Worm (Caenorhabditis elegans): ENCODE measurements around the gene ctf-4.
A peak's percentile ranks its signal among the peaks of the same experiment; 100 is the strongest.

Gene ctf-4

DNA sequence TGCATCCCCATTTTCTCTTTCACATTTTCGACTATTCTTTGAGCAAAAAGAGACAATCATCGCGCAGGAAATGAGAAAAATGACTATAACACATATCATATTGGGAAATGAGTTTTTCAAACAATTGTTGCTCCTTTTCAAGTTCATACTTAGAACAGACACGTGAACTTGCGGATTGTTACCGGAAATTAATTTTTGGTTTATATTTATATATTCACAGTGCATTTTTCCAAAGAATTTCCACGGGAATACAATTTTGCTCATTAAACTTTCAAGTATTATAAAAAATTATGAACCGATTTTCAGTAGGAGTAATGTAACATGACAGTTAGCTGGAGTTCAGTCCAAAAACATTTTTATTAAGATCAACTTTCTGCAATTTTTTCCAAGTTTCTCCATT is 42.1 kb downstream of the ctf-4 start, which contains the start of gene F58B4.7:
F58B4.7 (minus strand) TSS at position 101 of the 400 bp plus-strand sequence.
- TF ChIP-seq hlh-8 (tag; optimal IDR thresholded peaks at IDR 0.05) (no peak), nfya-1 (tag; optimal IDR thresholded peaks at IDR 0.05) (no peak), ceh-9 (tag; optimal IDR thresholded peaks at IDR 0.05) (no peak), ceh-22 (tag; optimal IDR thresholded peaks at IDR 0.05) (no peak), ceh-18 (tag; optimal IDR thresholded peaks at IDR 0.05) (no peak), syd-9 (tag; optimal IDR thresholded peaks at IDR 0.05) (no peak), K02D7.2 (tag; optimal IDR thresholded peaks at IDR 0.05) (no peak), ceh-31 (tag; optimal IDR thresholded peaks at IDR 0.05) (no peak), pax-1 (tag; optimal IDR thresholded peaks at IDR 0.05) (no peak)

DNA sequence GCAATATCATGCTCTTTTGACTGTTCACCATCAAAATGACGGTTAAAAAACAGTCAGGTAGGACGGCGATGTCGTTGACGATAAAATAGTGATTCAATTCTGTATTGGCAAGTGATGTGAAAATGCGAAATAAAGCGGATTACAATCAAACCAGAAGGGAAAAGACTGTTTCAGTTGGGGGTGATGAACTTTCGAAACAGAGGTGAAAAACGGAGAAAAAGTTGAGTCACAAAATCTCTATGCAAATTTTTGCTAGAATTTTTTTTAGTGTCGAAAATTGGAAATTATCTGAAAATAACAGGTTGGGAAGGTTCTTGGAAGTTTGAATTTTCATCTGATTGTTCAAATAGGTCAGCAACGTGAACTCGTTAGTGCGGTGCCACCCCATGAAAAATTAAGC is 43.6 kb downstream of the ctf-4 start, which contains the start of gene nas-31:
nas-31 (minus strand) TSS at position 101 of the 400 bp plus-strand sequence.
- TF ChIP-seq nhr-11 (tag; optimal IDR thresholded peaks at IDR 0.05) (no peak), hlh-8 (tag; optimal IDR thresholded peaks at IDR 0.05) (no peak), C08G9.2 (tag; optimal IDR thresholded peaks at IDR 0.05) (no peak), eyg-1 (tag; optimal IDR thresholded peaks at IDR 0.05) (no peak), pag-3 (tag; optimal IDR thresholded peaks at IDR 0.05; ENCODE audit: borderline replicate concordance) (no peak), ceh-19 (GFP tag; optimal IDR thresholded peaks at IDR 0.05) (no peak), sox-4 (tag; optimal IDR thresholded peaks at IDR 0.05) (no peak), ceh-9 (tag; optimal IDR thresholded peaks at IDR 0.05) (no peak), zip-5 (tag; optimal IDR thresholded peaks at IDR 0.05) (no peak), ceh-30 (tag; optimal IDR thresholded peaks at IDR 0.05) (no peak), unc-86 (tag; optimal IDR thresholded peaks at IDR 0.05) (no peak)

DNA sequence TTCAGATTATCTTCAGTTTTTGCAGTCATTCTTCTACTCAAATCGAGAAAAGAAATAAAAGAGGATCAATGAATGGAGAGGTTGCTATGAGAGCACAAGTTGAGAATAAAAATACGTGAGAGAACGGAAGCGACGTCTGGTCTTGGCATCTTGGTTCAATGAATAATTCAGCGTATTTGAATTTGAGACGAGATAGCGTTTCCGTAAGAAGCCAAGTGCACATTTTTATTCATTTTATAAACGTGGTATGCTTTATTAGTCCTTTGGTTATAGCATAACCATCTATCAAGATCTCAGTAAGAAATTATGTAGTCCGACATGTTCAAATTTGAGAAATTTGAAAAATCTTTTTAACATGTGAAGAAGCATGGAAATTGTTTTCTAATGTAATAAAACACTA is 47.0 kb downstream of the ctf-4 start, which contains the start of gene F58B4.2:
F58B4.2 (minus strand) TSS at position 101 of the 400 bp plus-strand sequence.
- no peak for TF ChIP-seq ets-4 (tag; optimal IDR thresholded peaks at IDR 0.05)
- no peak for TF ChIP-seq odd-2 (tag; optimal IDR thresholded peaks at IDR 0.05)
- no peak for TF ChIP-seq pha-4 (tag; optimal IDR thresholded peaks at IDR 0.05)
- no peak for TF ChIP-seq ceh-22 (tag; optimal IDR thresholded peaks at IDR 0.05)
- no peak for TF ChIP-seq hlh-6 (tag; optimal IDR thresholded peaks at IDR 0.05)
- no peak for TF ChIP-seq gmeb-2 (tag; optimal IDR thresholded peaks at IDR 0.05)
- no peak for TF ChIP-seq mec-3 (tag; optimal IDR thresholded peaks at IDR 0.05; ENCODE audit: borderline replicate concordance)
- TF ChIP-seq unc-3 (GFP tag; conservative IDR thresholded peaks at IDR 0.05): no peak
- TF ChIP-seq unc-3 (tag; optimal IDR thresholded peaks at IDR 0.05): no peak
- TF ChIP-seq ceh-2 (tag; optimal IDR thresholded peaks at IDR 0.05): no peak
- no peak for TF ChIP-seq ceh-14 (tag; optimal IDR thresholded peaks at IDR 0.05)

DNA sequence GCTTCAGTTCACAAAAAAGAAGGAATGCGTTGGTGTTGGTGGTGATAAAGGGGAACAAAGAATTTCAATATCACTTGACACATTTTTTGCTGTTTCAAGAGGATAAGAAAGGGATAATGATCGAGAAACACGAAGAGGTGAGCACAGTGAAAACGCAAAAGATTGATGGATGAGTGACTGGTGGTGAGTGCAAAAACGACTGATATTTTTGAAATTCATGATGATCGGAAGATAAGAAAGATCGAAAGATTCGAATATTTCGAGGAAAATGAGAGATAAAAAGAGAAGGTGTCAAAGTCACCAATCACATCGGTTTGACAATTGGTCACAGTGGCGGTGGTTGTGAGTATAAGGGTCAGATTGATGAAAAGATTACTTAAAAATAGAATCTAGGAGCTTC is 49.4 kb downstream of the ctf-4 start:
- TF ChIP-seq ceh-18 (tag; optimal IDR thresholded peaks at IDR 0.05): peak; percentile 2
- no peak for TF ChIP-seq eyg-1 (tag; optimal IDR thresholded peaks at IDR 0.05)
